Worm (Caenorhabditis elegans) whole organism, L2 larva: ENCODE data around the gene F02D10.3.

Source experiments
- ZK546.5 ChIP-seq: sonication (generic microtip); optimal IDR thresholded peaks from 2 replicates; lab custom pipeline; 2017; ENCODE audit warnings: missing biosample characterization, missing genetic modification characterization
- crh-2 ChIP-seq: sonication (generic microtip); optimal IDR thresholded peaks from 2 replicates; lab custom pipeline; 2017; ENCODE audit warnings: missing biosample characterization, missing genetic modification characterization
- elt-3 ChIP-seq: sonication (generic microtip); optimal IDR thresholded peaks from 2 replicates; lab custom pipeline; 2017; ENCODE audit warnings: missing biosample characterization, missing genetic modification characterization
- nhr-12 ChIP-seq: fragments of 150-350 bp; optimal IDR thresholded peaks from 2 replicates; lab custom pipeline; 2014; ENCODE audit warnings: missing biosample characterization, missing genetic modification characterization
- nhr-237 ChIP-seq: fragments of 150-350 bp; optimal IDR thresholded peaks from 2 replicates; lab custom pipeline; 2014; ENCODE audit warnings: missing biosample characterization, missing genetic modification characterization
- nhr-77 ChIP-seq: fragments of 150-350 bp; optimal IDR thresholded peaks from 2 replicates; lab custom pipeline; 2014; ENCODE audit warnings: missing biosample characterization, missing genetic modification characterization
- skn-1 ChIP-seq: sonication (generic microtip); optimal IDR thresholded peaks from 2 replicates; lab custom pipeline; 2017; ENCODE audit warnings: missing biosample characterization, missing genetic modification characterization
- sma-3 ChIP-seq: sonication (generic microtip); optimal IDR thresholded peaks from 2 replicates; lab custom pipeline; 2016; ENCODE audit warnings: missing genetic modification reagents, missing genetic modification characterization, missing compliant biosample characterization
- zag-1 ChIP-seq: fragments of 150-350 bp; optimal IDR thresholded peaks from 2 replicates; lab custom pipeline; 2014; ENCODE audit warnings: missing biosample characterization, missing genetic modification characterization

DNA sequence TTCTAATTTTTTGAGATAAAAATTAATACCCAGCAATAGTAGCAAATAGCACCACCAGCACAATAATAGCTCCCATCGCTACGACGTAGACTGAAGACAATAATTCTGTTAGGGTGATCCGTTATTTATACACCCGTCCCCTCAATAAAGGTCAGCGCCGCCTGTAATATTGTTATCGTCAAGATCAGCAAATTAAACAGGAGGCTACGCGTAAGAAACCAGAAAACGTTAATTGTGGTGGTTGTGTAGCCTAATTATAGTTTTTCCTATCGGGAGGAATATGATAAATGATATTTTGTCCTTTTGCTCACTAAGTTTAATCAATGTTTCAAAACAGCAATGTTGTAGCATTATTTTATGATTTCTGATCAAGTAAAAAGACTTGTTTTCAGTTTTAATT, 52.9 kb downstream of the F02D10.3 start, which contains the start of the genes cyp-13B1 and C29F7.1:
- TF ChIP-seq zag-1 (tag; lab: Kevin White, UChicago) (no peak), nhr-77 (tag; lab: Kevin White, UChicago) (no peak), nhr-12 (tag; lab: Kevin White, UChicago) (no peak), ZK546.5 (tag; lab: Kevin White, UChicago) (no peak), crh-2 (tag; lab: Kevin White, UChicago) (peak; percentile 5), nhr-237 (tag; lab: Kevin White, UChicago) (no peak), skn-1 (tag; lab: Kevin White, UChicago) (no peak), elt-3 (no peak), sma-3 (GFP tag; lab: Kevin White, UChicago) (no peak)
